Worm (Caenorhabditis elegans) whole organism, young adult: Measurements from ENCODE around the gene F22F7.12.

Experiments
- B0336.3 ChIP-seq: fragments of 200-800 bp; sonication (Bioruptor generic); IDR thresholded peaks from 2 replicates; pipeline ENCODE4 v1.3.6; 2022; ENCODE audit warnings: missing genetic modification characterization, missing compliant biosample characterization
- F39B2.1 ChIP-seq: fragments of 200-800 bp; sonication (Bioruptor generic); IDR thresholded peaks from 2 replicates; pipeline ENCODE4 v1.3.6; 2022; ENCODE audit warnings: missing genetic modification reagents, missing genetic modification characterization, missing compliant biosample characterization
- F49E8.2 ChIP-seq: sonication (generic microtip); optimal IDR thresholded peaks from 3 replicates; lab custom pipeline; 2017; ENCODE audit warnings: missing genetic modification characterization, mild to moderate bottlenecking, missing compliant biosample characterization, antibody characterized with exemption, moderate library complexity; ENCODE audit not compliant: insufficient read depth
- F55B11.4 ChIP-seq: sonication (generic microtip); optimal IDR thresholded peaks from 2 replicates; lab custom pipeline; 2016; ENCODE audit warnings: missing compliant biosample characterization, missing genetic modification characterization, borderline replicate concordance; ENCODE audit not compliant: insufficient read depth
- K12H6.12 ChIP-seq: fragments of 200-800 bp; sonication (Bioruptor generic); optimal IDR thresholded peaks from 2 replicates; lab custom pipeline; 2018; ENCODE audit warnings: mild to moderate bottlenecking, missing genetic modification characterization, missing compliant biosample characterization
- Y53F4B.3 ChIP-seq: fragments of 200-800 bp; sonication (Bioruptor generic); IDR thresholded peaks from 2 replicates; pipeline ENCODE4 v1.3.6; 2022; ENCODE audit warnings: missing genetic modification reagents, missing genetic modification characterization, missing compliant biosample characterization
- aptf-3 ChIP-seq: fragments of 200-800 bp; sonication (Bioruptor generic); IDR thresholded peaks from 2 replicates; pipeline ENCODE4 v1.3.6; 2022; ENCODE audit warnings: missing genetic modification characterization, missing compliant biosample characterization
- athp-1 ChIP-seq: sonication (generic microtip); optimal IDR thresholded peaks from 2 replicates; lab custom pipeline; 2017; ENCODE audit warnings: mild to moderate bottlenecking, missing genetic modification characterization, missing compliant biosample characterization
- attf-3 ChIP-seq: fragments of 200-800 bp; sonication (Bioruptor generic); conservative IDR thresholded peaks from 2 replicates; pipeline ENCODE4 v1.3.6; 2022; ENCODE audit warnings: missing genetic modification reagents, missing genetic modification characterization, missing compliant biosample characterization
- ccch-3 ChIP-seq: fragments of 200-800 bp; sonication (Bioruptor generic); optimal IDR thresholded peaks from 2 replicates; lab custom pipeline; 2018; ENCODE audit warnings: mild to moderate bottlenecking, missing genetic modification characterization, missing compliant biosample characterization
- ceh-27 ChIP-seq: fragments of 200-800 bp; sonication (Bioruptor generic); optimal IDR thresholded peaks from 2 replicates; lab custom pipeline; 2018; ENCODE audit warnings: mild to moderate bottlenecking, missing genetic modification characterization, moderate library complexity, missing compliant biosample characterization
- ceh-91 ChIP-seq: fragments of 200-800 bp; sonication (Bioruptor generic); IDR thresholded peaks from 2 replicates; pipeline ENCODE4 v1.3.6; 2022; ENCODE audit warnings: missing genetic modification reagents, missing genetic modification characterization, missing compliant biosample characterization
- dpff-1 ChIP-seq: sonication (generic microtip); optimal IDR thresholded peaks from 2 replicates; lab custom pipeline; 2017; ENCODE audit warnings: mild to moderate bottlenecking, missing genetic modification characterization, missing compliant biosample characterization
- ets-4 ChIP-seq: fragments of 200-800 bp; sonication (Bioruptor generic); optimal IDR thresholded peaks from 2 replicates; lab custom pipeline; 2018; ENCODE audit warnings: mild to moderate bottlenecking, missing genetic modification characterization, missing compliant biosample characterization
- fkh-3 ChIP-seq: sonication (generic microtip); optimal IDR thresholded peaks from 2 replicates; lab custom pipeline; 2016; ENCODE audit warnings: mild to moderate bottlenecking, missing genetic modification characterization, missing compliant biosample characterization
- hlh-12 ChIP-seq: sonication (generic microtip); optimal IDR thresholded peaks from 2 replicates; lab custom pipeline; 2016; ENCODE audit warnings: missing genetic modification characterization, missing compliant biosample characterization
- hmg-20 ChIP-seq: fragments of 200-800 bp; sonication (Bioruptor generic); IDR thresholded peaks from 2 replicates; pipeline ENCODE4 v1.3.6; 2022; ENCODE audit warnings: missing genetic modification reagents, missing genetic modification characterization, missing compliant biosample characterization
- lag-1 ChIP-seq: fragments of 200-800 bp; sonication (Bioruptor generic); IDR thresholded peaks from 2 replicates; pipeline ENCODE4 v1.3.6; 2022; ENCODE audit warnings: missing genetic modification reagents, missing genetic modification characterization, missing compliant biosample characterization
- let-526 ChIP-seq: fragments of 200-800 bp; sonication (Bioruptor generic); IDR thresholded peaks from 2 replicates; pipeline ENCODE4 v1.3.6; 2022; ENCODE audit warnings: missing genetic modification reagents, missing genetic modification characterization, missing compliant biosample characterization
- lin-35 ChIP-seq, 3 experiments: fragments of 150-350 bp in 2 of 3; sonication (generic microtip) in 1 of 3; optimal IDR thresholded peaks; 2 replicates each; lab custom pipeline; 2014 to 2018; ENCODE audit warnings: missing biosample characterization in 3 of 3, missing genetic modification characterization in 3 of 3, missing genetic modification reagents in 3 of 3
- lir-1 ChIP-seq: fragments of 200-800 bp; sonication (Bioruptor generic); conservative IDR thresholded peaks from 2 replicates; pipeline ENCODE4 v1.3.6; 2022; ENCODE audit warnings: missing genetic modification reagents, missing genetic modification characterization, missing compliant biosample characterization
- lsl-1 ChIP-seq: fragments of 200-800 bp; sonication (Bioruptor generic); optimal IDR thresholded peaks from 2 replicates; lab custom pipeline; 2018; ENCODE audit warnings: mild to moderate bottlenecking, missing genetic modification characterization, moderate library complexity, missing compliant biosample characterization
- madf-10 ChIP-seq: sonication (generic microtip); optimal IDR thresholded peaks from 2 replicates; lab custom pipeline; 2016; ENCODE audit warnings: mild to moderate bottlenecking, missing genetic modification characterization, missing compliant biosample characterization
- madf-8 ChIP-seq: fragments of 200-800 bp; sonication (Bioruptor generic); conservative IDR thresholded peaks from 2 replicates; pipeline ENCODE4 v1.3.6; 2022; ENCODE audit warnings: missing genetic modification reagents, missing genetic modification characterization, missing compliant biosample characterization
- nfyb-1 ChIP-seq: fragments of 200-800 bp; sonication (Bioruptor generic); IDR thresholded peaks from 2 replicates; pipeline ENCODE4 v1.3.6; 2022; ENCODE audit warnings: missing genetic modification reagents, missing genetic modification characterization, missing compliant biosample characterization
- rpc-1 ChIP-seq, 2 experiments: fragments of 150-350 bp in 1 of 2; sonication (generic microtip) in 1 of 2; optimal IDR thresholded peaks; 2 replicates each; lab custom pipeline; 2014 to 2018; ENCODE audit warnings: missing biosample characterization in 1 of 2, missing genetic modification characterization in 1 of 2, missing genetic modification reagents in 1 of 2, missing genotype in 1 of 2
- sea-2 ChIP-seq: fragments of 200-800 bp; sonication (Bioruptor generic); IDR thresholded peaks from 2 replicates; pipeline ENCODE4 v1.3.6; 2022; ENCODE audit warnings: missing genetic modification characterization, missing compliant biosample characterization
- snpc-1.3 ChIP-seq: sonication (generic microtip); optimal IDR thresholded peaks from 2 replicates; lab custom pipeline; 2017; ENCODE audit warnings: missing genetic modification characterization, mild to moderate bottlenecking, missing compliant biosample characterization, antibody characterized with exemption, moderate library complexity, missing genotype, missing genetic modification reagents; ENCODE audit not compliant: insufficient read depth
- tbx-9 ChIP-seq: sonication (generic microtip); optimal IDR thresholded peaks from 2 replicates; lab custom pipeline; 2016; ENCODE audit warnings: borderline replicate concordance, missing genetic modification characterization, inconsistent platforms, missing compliant biosample characterization
- ztf-18 ChIP-seq: sonication (generic microtip); optimal IDR thresholded peaks from 2 replicates; lab custom pipeline; 2016; ENCODE audit warnings: missing genotype, mild to moderate bottlenecking, missing genetic modification characterization, missing compliant biosample characterization

The F22F7.12 gene

ce11 chrV:2099040-2099439, 45.3 kb downstream of the F22F7.12 start, which contains the start of gene F36F12.7:
Gene F36F12.7 (plus strand): TSS chrV:2099340.
- no peak for TF ChIP-seq madf-8 (GFP tag; lab: Robert Waterston, UW)
- no peak for TF ChIP-seq hlh-12 (tag; lab: Kevin White, UChicago)
- TF ChIP-seq nfyb-1 (GFP tag; lab: Robert Waterston, UW), result no peak
- TF ChIP-seq aptf-3 (GFP tag; lab: Robert Waterston, UW), result no peak
- TF ChIP-seq ceh-91 (GFP tag; lab: Robert Waterston, UW), result no peak

- TF ChIP-seq let-526 (GFP tag; lab: Robert Waterston, UW), result no peak
- no peak for TF ChIP-seq ztf-18 (tag; lab: Kevin White, UChicago)
- no peak for TF ChIP-seq F49E8.2 (tag; lab: Kevin White, UChicago)
- TF ChIP-seq attf-3, result no peak
Measured at ce11 chrV:2097653-2098052, 46.7 kb downstream of the F22F7.12 start, which contains the start of gene clec-208. Gene clec-208 (plus strand): TSS chrV:2097953.

- TF ChIP-seq F39B2.1 (no peak), rpc-1 (optimal IDR thresholded peaks at IDR 0.05; lab: Kevin White, UChicago) (no peak), rpc-1 (tag; optimal IDR thresholded peaks at IDR 0.05; lab: Kevin White, UChicago) (no peak), Y53F4B.3 (no peak), athp-1 (tag; lab: Kevin White, UChicago) (no peak), B0336.3 (GFP tag; lab: Robert Waterston, UW) (no peak), lin-35 (GFP tag; optimal IDR thresholded peaks at IDR 0.05; lab: Kevin White, UChicago) (no peak), ccch-3 (GFP tag; lab: Kevin White, UChicago) (no peak)
Measured at ce11 chrV:2095772-2096171, 48.5 kb downstream of the F22F7.12 start, which contains the start of gene clec-207. Gene clec-207 (plus strand): TSS chrV:2096072.

ce11 chrV:2095204-2095603, 49.1 kb downstream of the F22F7.12 start, which contains the start of gene F36F12.2:
Gene F36F12.2 (minus strand): TSS chrV:2095304.
- TF ChIP-seq ceh-27 (no peak), K12H6.12 (no peak), lin-35 (GFP tag; optimal IDR thresholded peaks at IDR 0.05; lab: Kevin White, UChicago) (no peak), madf-10 (tag; lab: Kevin White, UChicago) (no peak), fkh-3 (tag; lab: Kevin White, UChicago) (no peak), hmg-20 (GFP tag; lab: Robert Waterston, UW) (no peak), lag-1 (GFP tag; lab: Robert Waterston, UW) (no peak), lsl-1 (GFP tag; lab: Kevin White, UChicago) (no peak), dpff-1 (tag; lab: Kevin White, UChicago) (no peak), ets-4 (GFP tag; lab: Kevin White, UChicago) (no peak), ceh-91 (GFP tag; lab: Robert Waterston, UW) (no peak), attf-3 (no peak), tbx-9 (tag; lab: Kevin White, UChicago) (no peak), sea-2 (no peak), F55B11.4 (tag; lab: Kevin White, UChicago) (no peak), lir-1 (no peak), ccch-3 (GFP tag; lab: Kevin White, UChicago) (no peak), snpc-1.3 (tag; lab: Kevin White, UChicago) (no peak)
